Fruit fly (Drosophila melanogaster) whole organism, adult: ENCODE measurements around the gene Hgsnat.

Experiments used
- CG14711 ChIP-seq: fragments of 200-800 bp; sonication (Bioruptor generic); optimal IDR thresholded peaks from 2 replicates; lab custom pipeline; 2018; ENCODE audit warnings: missing biosample characterization, mild to moderate bottlenecking, missing genetic modification characterization, moderate library complexity
- CG33017 ChIP-seq: fragments of 200-800 bp; sonication (Bioruptor generic); optimal IDR thresholded peaks from 2 replicates; lab custom pipeline; 2018; ENCODE audit warnings: missing biosample characterization, mild to moderate bottlenecking, missing genetic modification characterization, moderate library complexity
- bab1 ChIP-seq: fragments of 200-800 bp; sonication (Bioruptor generic); optimal IDR thresholded peaks from 3 replicates; lab custom pipeline; 2019; ENCODE audit warnings: missing biosample characterization, mild to moderate bottlenecking, missing genetic modification characterization, moderate library complexity
- pad ChIP-seq: fragments of 200-800 bp; sonication (Bioruptor generic); optimal IDR thresholded peaks from 3 replicates; lab custom pipeline; 2017; ENCODE audit warnings: missing biosample characterization, missing genetic modification characterization, mild to moderate bottlenecking, moderate library complexity, missing genetic modification reagents

DNA sequence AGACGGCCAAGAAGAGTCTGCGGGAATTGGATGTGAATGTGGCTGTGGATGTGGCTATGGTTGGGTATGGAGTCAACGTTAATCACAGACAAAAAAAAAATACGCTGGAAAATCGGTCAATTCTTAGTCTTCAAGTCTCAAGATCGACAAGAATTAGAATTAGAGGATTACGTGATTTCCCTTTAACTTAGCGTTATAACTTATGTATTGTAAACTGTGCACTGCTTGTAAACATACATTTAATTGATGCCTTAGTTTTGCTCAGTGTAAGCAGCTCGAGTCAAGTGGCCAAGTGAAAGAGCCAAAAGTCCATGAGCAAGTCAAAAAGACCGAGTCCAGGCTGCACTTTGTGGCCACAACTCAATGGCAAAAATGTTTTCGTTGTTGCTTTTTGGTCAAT, 51.4 kb downstream of the Hgsnat start:
- TF ChIP-seq bab1 (GFP tag; lab: Kevin White, UChicago): no peak
- no peak for TF ChIP-seq CG14711 (tag; lab: Kevin White, UChicago)
- no peak for TF ChIP-seq CG33017 (tag; lab: Kevin White, UChicago)
- no peak for TF ChIP-seq pad
